Worm (Caenorhabditis elegans): ENCODE results near the gene srsx-36.

The srsx-36 gene

DNA sequence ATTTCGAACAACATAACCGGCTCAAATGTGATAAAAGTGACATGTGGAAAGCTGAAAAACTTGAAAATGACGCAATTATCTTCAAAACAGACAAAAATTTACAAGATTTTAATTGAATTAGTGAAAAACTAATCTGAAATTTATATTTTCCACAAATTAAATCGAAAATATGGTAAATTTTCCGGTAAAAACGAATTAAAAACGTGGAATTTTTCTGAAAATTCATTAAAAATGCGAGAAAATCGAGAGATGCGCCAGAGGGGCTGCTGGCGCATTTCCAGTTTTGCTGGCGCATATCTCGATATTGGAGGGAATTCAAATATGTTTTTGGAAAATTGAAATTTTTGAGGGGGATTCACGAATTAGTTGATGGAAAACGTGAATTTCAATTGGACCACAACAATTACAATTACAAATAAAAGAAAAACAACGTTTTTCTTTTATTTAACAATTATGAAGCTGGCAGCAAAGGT is 43.3 kb downstream of the srsx-36 start, which contains the start of the genes haf-3 and F57A10.2:
Gene haf-3 (minus strand): TSS at position 51 of the 473 bp plus-strand sequence.
Gene F57A10.2 (plus strand): TSS at position 454 of the 473 bp plus-strand sequence.
- TF ChIP-seq R02D3.7 (tag; optimal IDR thresholded peaks at IDR 0.05) (no peak), daf-12 (tag; optimal IDR thresholded peaks at IDR 0.05) (no peak), nhr-237 (tag; optimal IDR thresholded peaks at IDR 0.05) (no peak), lin-1 (GFP tag; IDR thresholded peaks at IDR 0.05) (peak; percentile 55; the same call in 1 of the 2 replicates), egl-43 (GFP tag; IDR thresholded peaks at IDR 0.05) (no peak), Y105C5A.15 (GFP tag; IDR thresholded peaks at IDR 0.05) (no peak), dmd-9 (GFP tag; IDR thresholded peaks at IDR 0.05) (no peak), nhr-48 (tag; optimal IDR thresholded peaks at IDR 0.05) (peak; percentile 75), ceh-62 (tag; optimal IDR thresholded peaks at IDR 0.05) (no peak), ceh-28 (tag; optimal IDR thresholded peaks at IDR 0.05) (no peak), daf-16 (GFP tag; optimal IDR thresholded peaks at IDR 0.05) (peak in 1 of 2 experiments; percentile 58), daf-16 (tag; optimal IDR thresholded peaks at IDR 0.05) (peak; percentile 42), attf-4 (tag; optimal IDR thresholded peaks at IDR 0.05) (no peak), zip-2 (tag; optimal IDR thresholded peaks at IDR 0.05) (peak; percentile 76), snpc-4 (tag; optimal IDR thresholded peaks at IDR 0.05) (peak; percentile 34), pha-4 (GFP tag; IDR thresholded peaks at IDR 0.05) (peak; percentile 73), pha-4 (tag; optimal IDR thresholded peaks at IDR 0.05) (peak; percentile 46), Y48G9A.11 (GFP tag; IDR thresholded peaks at IDR 0.05) (peak; percentile 75), mdl-1 (tag; optimal IDR thresholded peaks at IDR 0.05) (peak in 1 of 2 experiments; percentile 21), unc-39 (tag; optimal IDR thresholded peaks at IDR 0.05) (no peak), aly-2 (tag; optimal IDR thresholded peaks at IDR 0.05) (no peak), hlh-30 (tag; optimal IDR thresholded peaks at IDR 0.05; ENCODE audit: insufficient read depth) (peak; percentile 78), nhr-111 (GFP tag; optimal IDR thresholded peaks at IDR 0.05) (no peak), mes-2 (tag; optimal IDR thresholded peaks at IDR 0.05; ENCODE audit: poor library complexity, severe bottlenecking) (peak; percentile 93), nhr-28 (tag; optimal IDR thresholded peaks at IDR 0.05) (peak; percentile 73), mxl-3 (GFP tag; optimal IDR thresholded peaks at IDR 0.05) (no peak), hmg-1.1 (GFP tag; IDR thresholded peaks at IDR 0.05) (peak; percentile 79), spr-3 (GFP tag; optimal IDR thresholded peaks at IDR 0.05) (peak; percentile 73), ZK337.2 (GFP tag; IDR thresholded peaks at IDR 0.05) (no peak), zfp-2 (tag; optimal IDR thresholded peaks at IDR 0.05) (peak; percentile 10), pqm-1 (tag; optimal IDR thresholded peaks at IDR 0.05) (no peak), aha-1 (tag) (peak; percentile 76), daf-8 (GFP tag; IDR thresholded peaks at IDR 0.05) (no peak), lin-29 (GFP tag; IDR thresholded peaks at IDR 0.05) (peak; percentile 62; the same call in 1 of the 2 replicates), snpc-1.2 (GFP tag; IDR thresholded peaks at IDR 0.05) (peak; percentile 70), dve-1 (tag; optimal IDR thresholded peaks at IDR 0.05; ENCODE audit: insufficient read depth) (peak; percentile 95), F49E8.2 (tag; optimal IDR thresholded peaks at IDR 0.05; ENCODE audit: borderline replicate concordance) (peak; percentile 80), ceh-32 (tag; optimal IDR thresholded peaks at IDR 0.05; ENCODE audit: poor library complexity) (peak; percentile 38), madf-5 (GFP tag; IDR thresholded peaks at IDR 0.05) (no peak), duxl-1 (tag; optimal IDR thresholded peaks at IDR 0.05; ENCODE audit: poor library complexity) (peak; percentile 92), nhr-76 (tag; optimal IDR thresholded peaks at IDR 0.05) (no peak), Y75B8A.6 (GFP tag; IDR thresholded peaks at IDR 0.05) (no peak), ama-1 (optimal IDR thresholded peaks at IDR 0.05) (no peak), vab-7 (GFP tag; IDR thresholded peaks at IDR 0.05) (peak; percentile 43; the same call in 1 of the 2 replicates), rbr-2 (tag; optimal IDR thresholded peaks at IDR 0.05) (peak; percentile 88), nhr-77 (tag; optimal IDR thresholded peaks at IDR 0.05) (peak; percentile 90), ceh-82 (tag; optimal IDR thresholded peaks at IDR 0.05) (no peak), cey-2 (tag; optimal IDR thresholded peaks at IDR 0.05; ENCODE audit: borderline replicate concordance, insufficient read depth) (no peak), saeg-2 (GFP tag; IDR thresholded peaks at IDR 0.05) (no peak), ZK546.5 (tag; optimal IDR thresholded peaks at IDR 0.05) (no peak), hlh-11 (tag; optimal IDR thresholded peaks at IDR 0.05) (peak; percentile 82), ctbp-1 (GFP tag; IDR thresholded peaks at IDR 0.05) (peak; percentile 80; the same call in 1 of the 2 replicates)
